Fruit fly (Drosophila melanogaster) whole organism, wandering third instar larva: ENCODE results near the gene SMSr.

ENCODE experiments used
- Abd-B ChIP-seq: fragments of >200 bp; optimal IDR thresholded peaks from 2 replicates; lab custom pipeline; 2017; ENCODE audit warnings: missing biosample characterization, missing genetic modification characterization
- CG32264 ChIP-seq: fragments of 200-800 bp; sonication (Bioruptor generic); optimal IDR thresholded peaks from 2 replicates; lab custom pipeline; 2016; ENCODE audit warnings: missing biosample characterization, missing genetic modification characterization
- CG9705 ChIP-seq: fragments of 200-800 bp; sonication (Bioruptor generic); optimal IDR thresholded peaks from 2 replicates; lab custom pipeline; 2018; ENCODE audit warnings: missing biosample characterization, mild to moderate bottlenecking, missing genetic modification characterization
- CrebA ChIP-seq: fragments of 200-800 bp; sonication (Bioruptor generic); optimal IDR thresholded peaks from 2 replicates; lab custom pipeline; 2016; ENCODE audit warnings: missing biosample characterization, mild to moderate bottlenecking, missing genetic modification characterization, borderline replicate concordance
- Dfd ChIP-seq: fragments of >200 bp; optimal IDR thresholded peaks from 2 replicates; lab custom pipeline; 2017; ENCODE audit warnings: missing biosample characterization, missing genetic modification characterization
- Dif ChIP-seq: fragments of 200-275, 200-300 bp; sonication (Bioruptor generic); optimal IDR thresholded peaks from 2 replicates; lab custom pipeline; 2018; ENCODE audit warnings: missing biosample characterization, missing genetic modification characterization; ENCODE audit not compliant: partially characterized antibody
- GATAd ChIP-seq: sonication (Bioruptor generic); optimal IDR thresholded peaks from 2 replicates; lab custom pipeline; 2016; ENCODE audit warnings: missing biosample characterization, missing genetic modification characterization
- HLH106 ChIP-seq: fragments of 200-800 bp; optimal IDR thresholded peaks from 3 replicates; lab custom pipeline; 2019; ENCODE audit warnings: missing biosample characterization, mild to moderate bottlenecking, missing genetic modification characterization, moderate library complexity
- Hnf4 ChIP-seq: fragments of 200-800 bp; sonication (Bioruptor generic); optimal IDR thresholded peaks from 2 replicates; lab custom pipeline; 2016; ENCODE audit warnings: missing biosample characterization, mild to moderate bottlenecking, missing genetic modification characterization
- Hr78 ChIP-seq: fragments of >200 bp; optimal IDR thresholded peaks from 2 replicates; lab custom pipeline; 2017; ENCODE audit warnings: missing biosample characterization, missing genetic modification characterization
- Hr83 ChIP-seq: fragments of 200-300 bp; sonication (Bioruptor generic); optimal IDR thresholded peaks from 2 replicates; lab custom pipeline; 2016; ENCODE audit warnings: missing biosample characterization, mild to moderate bottlenecking, missing genetic modification characterization, moderate library complexity; ENCODE audit not compliant: poor library complexity, severe bottlenecking
- Jra ChIP-seq: sonication (Bioruptor generic); optimal IDR thresholded peaks from 2 replicates; lab custom pipeline; 2016; ENCODE audit warnings: missing biosample characterization, missing genetic modification characterization
- Mio ChIP-seq: sonication (Bioruptor generic); optimal IDR thresholded peaks from 2 replicates; lab custom pipeline; 2016; ENCODE audit warnings: missing biosample characterization, missing genetic modification characterization
- Myc ChIP-seq: fragments of >200 bp; optimal IDR thresholded peaks from 2 replicates; lab custom pipeline; 2017
- N ChIP-seq: fragments of >200 bp; optimal IDR thresholded peaks from 2 replicates; lab custom pipeline; 2018; ENCODE audit warnings: missing biosample characterization, missing external identifiers, missing genetic modification characterization
- OdsH ChIP-seq: fragments of 200-800 bp; sonication (Bioruptor generic); optimal IDR thresholded peaks from 2 replicates; lab custom pipeline; 2016; ENCODE audit warnings: missing biosample characterization, mild to moderate bottlenecking, missing genetic modification characterization
- Rel ChIP-seq, 2 experiments: fragments of 200-800 bp; sonication (Bioruptor generic) in 1 of 2; optimal IDR thresholded peaks; 2 replicates in 1 of 2; 3 replicates in 1 of 2; lab custom pipeline; 2016 to 2019; ENCODE audit warnings: mild to moderate bottlenecking in 2 of 2, missing biosample characterization in 2 of 2, missing genetic modification characterization in 2 of 2, moderate library complexity in 1 of 2
- Sp1 ChIP-seq: fragments of 200-800 bp; sonication (Bioruptor generic); optimal IDR thresholded peaks from 3 replicates; lab custom pipeline; 2019; ENCODE audit warnings: missing biosample characterization, mild to moderate bottlenecking, missing genetic modification characterization, moderate library complexity
- Vsx2 ChIP-seq: fragments of 200-300, 225-300 bp; sonication (Bioruptor generic); optimal IDR thresholded peaks from 2 replicates; lab custom pipeline; 2018; ENCODE audit warnings: missing biosample characterization, missing genetic modification characterization; ENCODE audit not compliant: partially characterized antibody
- br ChIP-seq: fragments of 200-800 bp; sonication (Bioruptor generic); optimal IDR thresholded peaks from 2 replicates; lab custom pipeline; 2016; ENCODE audit warnings: missing biosample characterization, missing genetic modification characterization
- brk ChIP-seq: fragments of 200-800 bp; sonication (Bioruptor generic); optimal IDR thresholded peaks from 2 replicates; lab custom pipeline; 2016; ENCODE audit warnings: missing biosample characterization, mild to moderate bottlenecking, missing genetic modification characterization
- dl ChIP-seq, 2 experiments: fragments of 175-275, 200-275 bp in 1 of 2; fragments of 200-275 bp in 1 of 2; sonication (Bioruptor generic); optimal IDR thresholded peaks; lab custom pipeline; 2018; ENCODE audit warnings: mild to moderate bottlenecking in 2 of 2, missing biosample characterization in 2 of 2, missing genetic modification characterization in 2 of 2, moderate library complexity in 2 of 2; ENCODE audit not compliant: partially characterized antibody in 2 of 2, insufficient read depth in 1 of 2
- dmrt93B ChIP-seq: fragments of 200-800 bp; sonication (Bioruptor generic); optimal IDR thresholded peaks from 2 replicates; lab custom pipeline; 2018; ENCODE audit warnings: missing biosample characterization, mild to moderate bottlenecking, missing genetic modification characterization
- dsf ChIP-seq: sonication (Bioruptor generic); optimal IDR thresholded peaks from 2 replicates; lab custom pipeline; 2016; ENCODE audit warnings: missing biosample characterization, missing genetic modification characterization, borderline replicate concordance
- ey ChIP-seq: fragments of 200-800 bp; sonication (Bioruptor generic); optimal IDR thresholded peaks from 2 replicates; lab custom pipeline; 2016; ENCODE audit warnings: missing biosample characterization, missing genetic modification characterization
- foxo ChIP-seq, 2 experiments: fragments of 200-800 bp; sonication (Bioruptor generic); optimal IDR thresholded peaks; 2 replicates in 1 of 2; 3 replicates in 1 of 2; lab custom pipeline; 2016 to 2017; ENCODE audit warnings: missing biosample characterization in 2 of 2, missing genetic modification characterization in 2 of 2
- fru ChIP-seq: fragments of 200-800 bp; sonication (Bioruptor generic); optimal IDR thresholded peaks from 3 replicates; lab custom pipeline; 2016; ENCODE audit warnings: missing biosample characterization, mild to moderate bottlenecking, missing genetic modification characterization
- h ChIP-seq: fragments of 200-800 bp; sonication (Bioruptor generic); optimal IDR thresholded peaks from 3 replicates; lab custom pipeline; 2016; ENCODE audit warnings: missing biosample characterization, mild to moderate bottlenecking, missing genetic modification characterization
- jim ChIP-seq: fragments of 175-275, 200-325 bp; sonication (Bioruptor generic); optimal IDR thresholded peaks from 2 replicates; lab custom pipeline; 2016; ENCODE audit warnings: missing biosample characterization, mild to moderate bottlenecking, missing genetic modification characterization
- lola ChIP-seq: fragments of >200 bp; optimal IDR thresholded peaks from 2 replicates; lab custom pipeline; 2017; ENCODE audit warnings: missing biosample characterization, missing genetic modification characterization
- pan ChIP-seq: fragments of >200 bp; optimal IDR thresholded peaks from 2 replicates; lab custom pipeline; 2017
- psq ChIP-seq: fragments of 200-800 bp; sonication (Bioruptor generic); optimal IDR thresholded peaks from 3 replicates; lab custom pipeline; 2017; ENCODE audit warnings: missing biosample characterization, mild to moderate bottlenecking, missing genetic modification characterization, moderate library complexity
- rgr ChIP-seq: fragments of 200-800 bp; sonication (Bioruptor generic); optimal IDR thresholded peaks from 3 replicates; lab custom pipeline; 2016; ENCODE audit warnings: missing biosample characterization, mild to moderate bottlenecking, missing genetic modification characterization
- sage ChIP-seq: fragments of 200-800 bp; sonication (Bioruptor generic); optimal IDR thresholded peaks from 2 replicates; lab custom pipeline; 2016; ENCODE audit warnings: missing biosample characterization, mild to moderate bottlenecking, missing genetic modification characterization
- sv ChIP-seq: fragments of 200-800 bp; sonication (Bioruptor generic); optimal IDR thresholded peaks from 3 replicates; lab custom pipeline; 2016; ENCODE audit warnings: missing biosample characterization, missing genetic modification characterization
- tai ChIP-seq: sonication (Bioruptor generic); optimal IDR thresholded peaks from 2 replicates; lab custom pipeline; 2016; ENCODE audit warnings: missing biosample characterization, missing genetic modification characterization
- usp ChIP-seq: fragments of >200 bp; optimal IDR thresholded peaks from 2 replicates; lab custom pipeline; 2017; ENCODE audit warnings: missing biosample characterization, missing genetic modification characterization
- woc ChIP-seq: sonication (Bioruptor generic); optimal IDR thresholded peaks from 2 replicates; lab custom pipeline; 2016; ENCODE audit warnings: missing biosample characterization, mild to moderate bottlenecking, missing genetic modification characterization

SMSr gene

DNA sequence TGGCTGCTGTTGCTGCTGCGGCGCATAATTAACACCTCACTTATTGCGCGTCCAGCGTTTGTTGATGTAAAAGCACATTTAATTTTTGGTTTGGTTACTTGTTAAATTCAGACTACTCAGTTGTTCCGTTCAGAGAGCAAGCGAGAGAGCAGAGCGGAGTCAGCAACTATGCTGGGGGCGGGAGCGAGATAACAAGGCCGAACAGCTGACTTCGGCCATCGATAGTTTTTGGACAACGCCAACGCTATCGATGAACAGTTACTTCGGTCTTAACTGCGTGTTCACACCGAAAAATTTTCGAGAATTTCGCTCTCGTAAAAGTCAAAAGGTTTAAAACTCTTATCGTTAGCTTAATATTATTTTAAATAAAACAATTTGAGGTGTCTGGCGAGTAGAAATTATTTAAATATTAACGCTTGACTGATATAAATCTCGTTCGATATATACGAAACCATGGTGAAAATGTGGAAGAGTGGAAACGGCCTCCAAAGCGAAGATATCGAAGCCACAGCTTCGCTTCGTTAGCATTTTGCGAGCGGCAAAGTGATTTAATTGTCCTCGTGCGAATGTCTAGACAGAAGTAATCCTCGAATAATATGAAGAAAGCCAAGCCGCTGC is at the start of gene SMSr, which contains the start of gene smid:
Gene SMSr (minus strand): TSS at position 116 of the 618 bp plus-strand sequence.
Gene smid (plus strand): TSS at position 256 of the 618 bp plus-strand sequence.
- TF ChIP-seq Mio (GFP tag; lab: Kevin White, UChicago): no peak
- peak; percentile 73 for TF ChIP-seq woc (GFP tag; lab: Kevin White, UChicago)
- TF ChIP-seq sage (GFP tag; lab: Kevin White, UChicago): no peak
- no peak for TF ChIP-seq lola (GFP tag; lab: Kevin White, UChicago)
- TF ChIP-seq dmrt93B: peak; percentile 28
- TF ChIP-seq foxo (GFP tag; optimal IDR thresholded peaks at IDR 0.05; lab: Kevin White, UChicago): peak in 1 of 2 experiments; percentile 68
- no peak for TF ChIP-seq usp (GFP tag; lab: Kevin White, UChicago)
- no peak for TF ChIP-seq CrebA (GFP tag; lab: Kevin White, UChicago)
- TF ChIP-seq ey: peak; percentile 62
- TF ChIP-seq dsf: peak; percentile 28
- TF ChIP-seq dl (GFP tag; optimal IDR thresholded peaks at IDR 0.05; lab: Kevin White, UChicago; ENCODE audit: insufficient read depth in 1 of 2, partially characterized antibody in 2 of 2): peak; percentile 84 to 90
- TF ChIP-seq HLH106 (tag; lab: Kevin White, UChicago): peak; percentile 61
- peak; percentile 42 for TF ChIP-seq sv
- peak; percentile 66 for TF ChIP-seq h
- TF ChIP-seq fru (GFP tag; lab: Kevin White, UChicago): peak; percentile 98
- no peak for TF ChIP-seq Hnf4
- peak; percentile 46 for TF ChIP-seq N (GFP tag; lab: Kevin White, UChicago)
- TF ChIP-seq tai (GFP tag; lab: Kevin White, UChicago): no peak
- no peak for TF ChIP-seq GATAd (GFP tag; lab: Kevin White, UChicago)
- TF ChIP-seq CG32264 (GFP tag; lab: Kevin White, UChicago): no peak
- no peak for TF ChIP-seq jim (GFP tag; lab: Kevin White, UChicago)
- TF ChIP-seq Dif (GFP tag; lab: Kevin White, UChicago): peak; percentile 95
- peak; percentile 72 for TF ChIP-seq Jra (GFP tag; lab: Kevin White, UChicago)
- TF ChIP-seq Rel (GFP tag; optimal IDR thresholded peaks at IDR 0.05; lab: Kevin White, UChicago): no peak
- TF ChIP-seq Rel (tag; optimal IDR thresholded peaks at IDR 0.05; lab: Kevin White, UChicago): no peak
- peak; percentile 74 for TF ChIP-seq rgr
- TF ChIP-seq psq (GFP tag; lab: Kevin White, UChicago): peak; percentile 32
- TF ChIP-seq brk (GFP tag; lab: Kevin White, UChicago): no peak
- TF ChIP-seq Abd-B (GFP tag; lab: Kevin White, UChicago): no peak
- peak; percentile 18 for TF ChIP-seq Hr83 (GFP tag; lab: Kevin White, UChicago)
- peak; percentile 21 for TF ChIP-seq Myc (lab: Kevin White, UChicago)
- TF ChIP-seq Hr78 (GFP tag; lab: Kevin White, UChicago): no peak
- TF ChIP-seq br: peak; percentile 47
- TF ChIP-seq pan (lab: Kevin White, UChicago): no peak
- TF ChIP-seq Sp1: peak; percentile 56
- peak; percentile 16 for TF ChIP-seq CG9705 (GFP tag; lab: Kevin White, UChicago)
- TF ChIP-seq Dfd (GFP tag; lab: Kevin White, UChicago): no peak
- TF ChIP-seq Vsx2 (GFP tag; lab: Kevin White, UChicago): peak; percentile 69
- peak; percentile 56 for TF ChIP-seq OdsH
- TF ChIP-seq, all 38 proteins: peak for 22

DNA sequence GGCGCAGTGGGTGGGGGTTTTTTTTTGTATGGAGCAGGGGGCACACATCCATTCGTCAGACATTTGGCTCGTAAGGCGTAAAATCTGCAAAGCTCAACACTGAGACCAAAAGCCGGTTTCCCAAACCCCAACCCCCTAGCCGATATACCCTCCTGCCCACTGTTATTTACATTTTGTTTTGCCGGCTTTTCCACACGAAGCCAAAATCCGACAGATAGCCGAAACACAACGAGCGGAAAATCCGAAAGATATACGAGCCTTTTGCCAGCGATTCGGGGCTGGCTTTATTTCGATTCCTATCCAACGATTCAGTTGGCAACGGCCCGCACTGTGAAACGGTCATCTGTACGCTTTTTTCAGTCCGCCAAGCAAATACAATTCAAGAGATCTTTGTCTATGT is 42.2 kb upstream of the SMSr start, which contains the start of gene CG42458:
Gene CG42458 (plus strand): TSS at position 311 of the 400 bp plus-strand sequence.
- TF ChIP-seq woc (GFP tag; lab: Kevin White, UChicago): no peak
- TF ChIP-seq Abd-B (GFP tag; lab: Kevin White, UChicago): no peak
- no peak for TF ChIP-seq sage (GFP tag; lab: Kevin White, UChicago)
- no peak for TF ChIP-seq Mio (GFP tag; lab: Kevin White, UChicago)
- TF ChIP-seq OdsH: no peak
- no peak for TF ChIP-seq Rel (GFP tag; optimal IDR thresholded peaks at IDR 0.05; lab: Kevin White, UChicago)
- no peak for TF ChIP-seq Rel (tag; optimal IDR thresholded peaks at IDR 0.05; lab: Kevin White, UChicago)
- no peak for TF ChIP-seq Jra (GFP tag; lab: Kevin White, UChicago)
- no peak for TF ChIP-seq dl (GFP tag; optimal IDR thresholded peaks at IDR 0.05; lab: Kevin White, UChicago; ENCODE audit: insufficient read depth in 1 of 2, partially characterized antibody in 2 of 2)
- no peak for TF ChIP-seq br
- no peak for TF ChIP-seq CG32264 (GFP tag; lab: Kevin White, UChicago)
- TF ChIP-seq ey: no peak
- TF ChIP-seq CG9705 (GFP tag; lab: Kevin White, UChicago): no peak
- TF ChIP-seq Dif (GFP tag; lab: Kevin White, UChicago): no peak
- no peak for TF ChIP-seq pan (lab: Kevin White, UChicago)
- TF ChIP-seq Dfd (GFP tag; lab: Kevin White, UChicago): no peak
- no peak for TF ChIP-seq rgr
- TF ChIP-seq, all 38 proteins: peak for 0
